Fruit fly (Drosophila melanogaster) whole organism, embryonic: ENCODE data around the gene Sems.

ENCODE experiments used
- CG1024 ChIP-seq: fragments of 200-800 bp; sonication (Bioruptor generic); IDR thresholded peaks from 2 replicates; pipeline ENCODE4 v1.3.6; 2022; ENCODE audit warnings: missing biosample characterization, missing genetic modification characterization
- CG10462 ChIP-seq: fragments of 200-800 bp; sonication (Bioruptor generic); optimal IDR thresholded peaks from 2 replicates; lab custom pipeline; 2016; ENCODE audit warnings: missing biosample characterization, missing genetic modification characterization
- CG11093 ChIP-seq: fragments of 200-800 bp; sonication (Bioruptor generic); IDR thresholded peaks from 3 replicates; pipeline ENCODE4 v1.3.6; 2022; ENCODE audit warnings: missing biosample characterization, missing genetic modification characterization
- CG11696 ChIP-seq: fragments of 200-800 bp; sonication (Bioruptor generic); IDR thresholded peaks from 2 replicates; pipeline ENCODE4 v1.3.6; 2022; ENCODE audit warnings: missing biosample characterization, missing genetic modification characterization
- CG12659 ChIP-seq: fragments of 200-800 bp; sonication (Bioruptor generic); optimal IDR thresholded peaks from 3 replicates; lab custom pipeline; 2017; ENCODE audit warnings: mild to moderate bottlenecking, missing biosample characterization, missing genetic modification reagents, missing genetic modification characterization
- CG12769 ChIP-seq: fragments of 200-800 bp; sonication (Bioruptor generic); optimal IDR thresholded peaks from 2 replicates; lab custom pipeline; 2019; ENCODE audit warnings: missing biosample characterization, mild to moderate bottlenecking, missing genetic modification characterization, moderate library complexity
- CG13287 ChIP-seq: fragments of 200-800 bp; sonication (Bioruptor generic); IDR thresholded peaks from 2 replicates; pipeline ENCODE4 v1.3.6; 2022; ENCODE audit warnings: missing biosample characterization, missing genetic modification characterization; ENCODE audit not compliant: partially characterized antibody
- CG13296 ChIP-seq: fragments of 200-800 bp; sonication (Bioruptor generic); optimal IDR thresholded peaks from 3 replicates; lab custom pipeline; 2018; ENCODE audit warnings: missing biosample characterization, mild to moderate bottlenecking, missing genetic modification characterization
- CG1529 ChIP-seq: fragments of 200-800 bp; sonication (Bioruptor generic); optimal IDR thresholded peaks from 3 replicates; lab custom pipeline; 2018; ENCODE audit warnings: missing biosample characterization, missing genetic modification characterization
- CG1602 ChIP-seq: fragments of 200-800 bp; sonication (Bioruptor generic); optimal IDR thresholded peaks from 3 replicates; lab custom pipeline; 2016; ENCODE audit warnings: missing biosample characterization, missing genetic modification characterization
- CG16863 ChIP-seq: fragments of 200-800 bp; sonication (Bioruptor generic); optimal IDR thresholded peaks from 3 replicates; lab custom pipeline; 2016; ENCODE audit warnings: missing biosample characterization, missing genetic modification characterization
- CG18599 ChIP-seq: fragments of 200-800 bp; sonication (Bioruptor generic); optimal IDR thresholded peaks from 3 replicates; lab custom pipeline; 2017; ENCODE audit warnings: missing biosample characterization, missing genetic modification characterization, mild to moderate bottlenecking, moderate library complexity, missing genetic modification reagents
- CG30431 ChIP-seq: fragments of 200-800 bp; sonication (Bioruptor generic); optimal IDR thresholded peaks from 2 replicates; lab custom pipeline; 2017; ENCODE audit warnings: missing biosample characterization, missing genetic modification characterization
- CG33213 ChIP-seq: fragments of 200-800 bp; sonication (Bioruptor generic); optimal IDR thresholded peaks from 3 replicates; lab custom pipeline; 2016; ENCODE audit warnings: missing biosample characterization, missing genetic modification characterization
- CG43689 ChIP-seq: fragments of 200-800 bp; sonication (Bioruptor generic); IDR thresholded peaks from 2 replicates; pipeline ENCODE4 v1.3.6; 2022; ENCODE audit warnings: missing biosample characterization, missing genetic modification characterization
- CG4617 ChIP-seq: fragments of 200-800 bp; sonication (Bioruptor generic); optimal IDR thresholded peaks from 3 replicates; lab custom pipeline; 2016; ENCODE audit warnings: missing biosample characterization, missing genetic modification characterization, borderline replicate concordance
- CG5180 ChIP-seq: fragments of 200-800 bp; sonication (Bioruptor generic); optimal IDR thresholded peaks from 3 replicates; lab custom pipeline; 2017; ENCODE audit warnings: missing biosample characterization, missing genetic modification characterization, mild to moderate bottlenecking, moderate library complexity, missing genetic modification reagents
- CG7556 ChIP-seq: fragments of 200-800 bp; sonication (Bioruptor generic); optimal IDR thresholded peaks from 2 replicates; lab custom pipeline; 2017; ENCODE audit warnings: missing biosample characterization, mild to moderate bottlenecking, missing genetic modification characterization
- CG7786 ChIP-seq: fragments of 200-800 bp; sonication (Bioruptor generic); optimal IDR thresholded peaks from 2 replicates; lab custom pipeline; 2016; ENCODE audit warnings: missing biosample characterization, missing genetic modification characterization
- CG8089 ChIP-seq: fragments of 200-800 bp; sonication (Bioruptor generic); optimal IDR thresholded peaks from 3 replicates; lab custom pipeline; 2016; ENCODE audit warnings: missing biosample characterization, missing genetic modification characterization
- CG8388 ChIP-seq: fragments of 200-800 bp; sonication (Bioruptor generic); optimal IDR thresholded peaks from 2 replicates; lab custom pipeline; 2019; ENCODE audit warnings: missing biosample characterization, mild to moderate bottlenecking, missing genetic modification characterization, moderate library complexity
- CG8944 ChIP-seq: fragments of 200-800 bp; sonication (Bioruptor generic); optimal IDR thresholded peaks from 3 replicates; lab custom pipeline; 2016; ENCODE audit warnings: missing biosample characterization, missing genetic modification characterization
- CG9215 ChIP-seq: fragments of 200-800 bp; sonication (Bioruptor generic); IDR thresholded peaks from 2 replicates; pipeline ENCODE4 v1.3.6; 2022; ENCODE audit warnings: missing biosample characterization, missing genetic modification characterization
- D ChIP-seq, 2 experiments: fragments of 200-800 bp in 1 of 2; fragments of >200 bp in 1 of 2; sonication (Bioruptor generic) in 1 of 2; optimal IDR thresholded peaks; 2 replicates in 1 of 2; 3 replicates in 1 of 2; lab custom pipeline; 2017; ENCODE audit warnings: mild to moderate bottlenecking in 1 of 2, missing biosample characterization in 1 of 2, missing genetic modification characterization in 1 of 2, missing genetic modification reagents in 1 of 2
- D19A ChIP-seq: fragments of 200-800 bp; optimal IDR thresholded peaks from 3 replicates; lab custom pipeline; 2019; ENCODE audit warnings: missing biosample characterization, mild to moderate bottlenecking, missing genetic modification characterization, moderate library complexity
- Deaf1 ChIP-seq: fragments of 200-800 bp; optimal IDR thresholded peaks from 3 replicates; lab custom pipeline; 2019; ENCODE audit warnings: missing biosample characterization, mild to moderate bottlenecking, missing genetic modification characterization, moderate library complexity
- Dref ChIP-seq: fragments of 200-800 bp; sonication (Bioruptor generic); IDR thresholded peaks from 2 replicates; pipeline ENCODE4 v1.3.6; 2022; ENCODE audit warnings: missing biosample characterization, missing genetic modification characterization
- Fer2 ChIP-seq: fragments of 200-800 bp; sonication (Bioruptor generic); optimal IDR thresholded peaks from 2 replicates; lab custom pipeline; 2018; ENCODE audit warnings: missing biosample characterization, mild to moderate bottlenecking, missing genetic modification characterization, moderate library complexity
- GATAe ChIP-seq: fragments of 200-800 bp; sonication (Bioruptor generic); conservative IDR thresholded peaks from 2 replicates; pipeline ENCODE4 v1.3.6; 2022; ENCODE audit warnings: missing biosample characterization, missing genetic modification characterization
- Hr3 ChIP-seq: fragments of 200-800 bp; sonication (Bioruptor generic); optimal IDR thresholded peaks from 3 replicates; lab custom pipeline; 2016; ENCODE audit warnings: missing biosample characterization, missing genetic modification characterization
- NK7.1 ChIP-seq: fragments of 200-800 bp; sonication (Bioruptor generic); optimal IDR thresholded peaks from 3 replicates; lab custom pipeline; 2016; ENCODE audit warnings: missing biosample characterization, missing genetic modification characterization
- Six4 ChIP-seq: fragments of 200-800 bp; sonication (Bioruptor generic); optimal IDR thresholded peaks from 2 replicates; lab custom pipeline; 2016; ENCODE audit warnings: missing biosample characterization, missing genetic modification characterization
- Taf1 ChIP-seq: fragments of 200-800 bp; sonication (Bioruptor generic); IDR thresholded peaks from 2 replicates; pipeline ENCODE4 v1.3.6; 2022; ENCODE audit warnings: missing biosample characterization, missing genetic modification characterization
- ab ChIP-seq: fragments of 200-800 bp; sonication (Bioruptor generic); optimal IDR thresholded peaks from 2 replicates; lab custom pipeline; 2016; ENCODE audit warnings: missing biosample characterization, missing genetic modification characterization
- ara ChIP-seq: fragments of 200-800 bp; sonication (Bioruptor generic); IDR thresholded peaks from 2 replicates; pipeline ENCODE4 v1.3.6; 2022; ENCODE audit warnings: missing biosample characterization, missing genetic modification characterization
- bcd ChIP-seq: fragments of 200-800 bp; sonication (Bioruptor generic); optimal IDR thresholded peaks from 2 replicates; lab custom pipeline; 2017; ENCODE audit warnings: missing biosample characterization, mild to moderate bottlenecking, missing genetic modification characterization
- crol ChIP-seq: fragments of 200-800 bp; sonication (Bioruptor generic); IDR thresholded peaks from 2 replicates; pipeline ENCODE4 v1.3.6; 2022; ENCODE audit warnings: missing biosample characterization, missing genetic modification characterization
- crp ChIP-seq, 2 experiments: fragments of 200-800 bp; sonication (Bioruptor generic); optimal IDR thresholded peaks; 2 replicates in 1 of 2; 3 replicates in 1 of 2; lab custom pipeline; 2017; ENCODE audit warnings: missing biosample characterization in 2 of 2, missing genetic modification characterization in 2 of 2, mild to moderate bottlenecking in 1 of 2, moderate library complexity in 1 of 2
- da ChIP-seq: fragments of 200-800 bp; sonication (Bioruptor generic); optimal IDR thresholded peaks from 2 replicates; lab custom pipeline; 2016; ENCODE audit warnings: missing biosample characterization, missing genetic modification characterization
- dimm ChIP-seq: fragments of 200-800 bp; sonication (Bioruptor generic); IDR thresholded peaks from 2 replicates; pipeline ENCODE4 v1.3.6; 2022; ENCODE audit warnings: missing biosample characterization, missing genetic modification characterization
- dm ChIP-seq: fragments of 200-800 bp; sonication (Bioruptor generic); optimal IDR thresholded peaks from 3 replicates; lab custom pipeline; 2016; ENCODE audit warnings: missing biosample characterization, missing genetic modification characterization
- en ChIP-seq: fragments of 200-800 bp; sonication (Bioruptor generic); optimal IDR thresholded peaks from 2 replicates; lab custom pipeline; 2016; ENCODE audit warnings: missing biosample characterization, missing genetic modification characterization
- fd64A ChIP-seq: fragments of 200-800 bp; sonication (Bioruptor generic); optimal IDR thresholded peaks from 3 replicates; lab custom pipeline; 2018; ENCODE audit warnings: missing biosample characterization, mild to moderate bottlenecking, missing genetic modification characterization
- lov ChIP-seq, 2 experiments: fragments of 200-800 bp in 1 of 2; fragments of >200 bp in 1 of 2; sonication (Bioruptor generic) in 1 of 2; IDR thresholded peaks in 1 of 2; optimal IDR thresholded peaks in 1 of 2; 2 replicates in 1 of 2; 3 replicates in 1 of 2; pipeline versions ENCODE4 v1.3.6 to Lab custom; 2017 to 2022; ENCODE audit warnings: missing biosample characterization in 1 of 2, missing genetic modification characterization in 1 of 2
- luna ChIP-seq: fragments of 200-800 bp; sonication (Bioruptor generic); optimal IDR thresholded peaks from 2 replicates; lab custom pipeline; 2016; ENCODE audit warnings: missing biosample characterization, missing genetic modification characterization
- mld ChIP-seq: fragments of 200-800 bp; sonication (Bioruptor generic); IDR thresholded peaks from 3 replicates; pipeline ENCODE4 v1.3.6; 2022; ENCODE audit warnings: missing biosample characterization, missing genetic modification characterization; ENCODE audit not compliant: partially characterized antibody
- peb ChIP-seq: fragments of 200-800 bp; sonication (Bioruptor generic); IDR thresholded peaks from 2 replicates; pipeline ENCODE4 v1.3.6; 2022; ENCODE audit warnings: missing biosample characterization, missing genetic modification characterization
- sug ChIP-seq: fragments of 200-800 bp; optimal IDR thresholded peaks from 2 replicates; lab custom pipeline; 2019; ENCODE audit warnings: missing biosample characterization, mild to moderate bottlenecking, missing genetic modification characterization, moderate library complexity
- ttk ChIP-seq: fragments of 200-800 bp; sonication (Bioruptor generic); IDR thresholded peaks from 2 replicates; pipeline ENCODE4 v2.1.2; 2022; ENCODE audit warnings: missing biosample characterization, missing genetic modification characterization
- usp ChIP-seq: fragments of >200 bp; optimal IDR thresholded peaks from 2 replicates; lab custom pipeline; 2017; ENCODE audit warnings: missing biosample characterization, missing genetic modification characterization
- yki ChIP-seq: fragments of >200 bp; optimal IDR thresholded peaks from 3 replicates; lab custom pipeline; 2018

Gene Sems

dm6 chr3L:20950136-20950499 lies 6.4 kb downstream of the Sems start (continued):
- no peak for TF ChIP-seq CG8944 (GFP tag; lab: Kevin White, UChicago)
- TF ChIP-seq CG1602 (GFP tag; lab: Kevin White, UChicago) = peak; percentile 59
- TF ChIP-seq NK7.1 = no peak
- peak; percentile 61 for TF ChIP-seq CG1529 (GFP tag; lab: Kevin White, UChicago)
- TF ChIP-seq luna = no peak
- peak; percentile 56; the same call in 1 of the 2 replicates for TF ChIP-seq peb (GFP tag; lab: Robert Waterston, UW)
- peak; percentile 51 for TF ChIP-seq CG16863 (GFP tag; lab: Kevin White, UChicago)
- TF ChIP-seq CG33213 (GFP tag; lab: Kevin White, UChicago) = no peak
- no peak for TF ChIP-seq ab (GFP tag; lab: Kevin White, UChicago)
- no peak for TF ChIP-seq dm (GFP tag; lab: Kevin White, UChicago)
- TF ChIP-seq D19A (tag; lab: Kevin White, UChicago) = peak; percentile 77
- no peak for TF ChIP-seq crp (GFP tag; optimal IDR thresholded peaks at IDR 0.05; lab: Kevin White, UChicago)
- peak; percentile 63 for TF ChIP-seq bcd (GFP tag; lab: Kevin White, UChicago)
- TF ChIP-seq CG13287 (GFP tag; lab: Robert Waterston, UW) = no peak
- no peak for TF ChIP-seq fd64A (GFP tag; lab: Kevin White, UChicago)
- TF ChIP-seq CG11093 (GFP tag; lab: Robert Waterston, UW) = no peak
- peak; percentile 64 for TF ChIP-seq ttk (GFP tag; lab: Robert Waterston, UW)
- no peak for TF ChIP-seq Deaf1
- TF ChIP-seq ara (GFP tag; lab: Robert Waterston, UW) = no peak
- TF ChIP-seq CG5180 = peak; percentile 56
- no peak for TF ChIP-seq da (GFP tag; lab: Kevin White, UChicago)
- peak; percentile 51 for TF ChIP-seq Six4 (GFP tag; lab: Kevin White, UChicago)
- TF ChIP-seq crol (GFP tag; lab: Robert Waterston, UW) = no peak
- TF ChIP-seq CG43689 (GFP tag; lab: Robert Waterston, UW) = no peak
- TF ChIP-seq CG10462 = peak; percentile 28
- TF ChIP-seq CG12769 (tag; lab: Kevin White, UChicago) = no peak
- peak; percentile 20 for TF ChIP-seq Hr3 (GFP tag; lab: Kevin White, UChicago)
- TF ChIP-seq yki (lab: Kevin White, UChicago) = no peak
- no peak for TF ChIP-seq CG7786 (GFP tag; lab: Kevin White, UChicago)
- no peak for TF ChIP-seq CG8388 (GFP tag; lab: Kevin White, UChicago)
- no peak for TF ChIP-seq lov (optimal IDR thresholded peaks at IDR 0.05; lab: Kevin White, UChicago)
- TF ChIP-seq lov (GFP tag; IDR thresholded peaks at IDR 0.05; lab: Robert Waterston, UW) = no peak
- TF ChIP-seq mld (GFP tag; lab: Robert Waterston, UW) = no peak
- TF ChIP-seq D (optimal IDR thresholded peaks at IDR 0.05; lab: Kevin White, UChicago) = no peak
- TF ChIP-seq D (GFP tag; optimal IDR thresholded peaks at IDR 0.05; lab: Kevin White, UChicago) = peak; percentile 81
- TF ChIP-seq CG11696 (GFP tag; lab: Robert Waterston, UW) = no peak
- no peak for TF ChIP-seq GATAe
- TF ChIP-seq sug (tag; lab: Kevin White, UChicago) = no peak
- TF ChIP-seq Fer2 (tag; lab: Kevin White, UChicago) = no peak
- no peak for TF ChIP-seq CG4617 (GFP tag; lab: Kevin White, UChicago)
- peak; percentile 27 for TF ChIP-seq CG18599 (GFP tag; lab: Kevin White, UChicago)
- no peak for TF ChIP-seq CG9215 (GFP tag; lab: Robert Waterston, UW)
- TF ChIP-seq Dref (GFP tag; lab: Robert Waterston, UW) = no peak
- TF ChIP-seq Taf1 = no peak
- no peak for TF ChIP-seq CG1024 (GFP tag; lab: Robert Waterston, UW)
- peak; percentile 59 for TF ChIP-seq CG7556 (GFP tag; lab: Kevin White, UChicago)
- peak; percentile 49 for TF ChIP-seq CG30431
- TF ChIP-seq en (GFP tag; lab: Kevin White, UChicago) = no peak
- TF ChIP-seq usp (GFP tag; lab: Kevin White, UChicago) = no peak
- TF ChIP-seq CG13296 (GFP tag; lab: Kevin White, UChicago) = no peak
- peak; percentile 18 for TF ChIP-seq CG8089
- TF ChIP-seq dimm (GFP tag; lab: Robert Waterston, UW) = no peak
- peak; percentile 31 for TF ChIP-seq CG12659 (GFP tag; lab: Kevin White, UChicago)
